Worm (Caenorhabditis elegans) whole organism, L3 larva: Measurements from ENCODE around the gene txdc-9.

Experiments used
- eor-1 ChIP-seq, 2 experiments: fragments of 150-350 bp; optimal IDR thresholded peaks; 2 replicates each; lab custom pipeline; 2014 to 2018; ENCODE audit warnings: missing biosample characterization in 2 of 2, missing genetic modification characterization in 2 of 2
- fos-1 ChIP-seq: fragments of 150-350 bp; optimal IDR thresholded peaks from 2 replicates; lab custom pipeline; 2014; ENCODE audit warnings: missing biosample characterization, missing genetic modification characterization
- jun-1 ChIP-seq: fragments of 150-350 bp; optimal IDR thresholded peaks from 2 replicates; lab custom pipeline; 2014; ENCODE audit warnings: missing biosample characterization, missing genetic modification reagents, missing genetic modification characterization
- lin-39 ChIP-seq: fragments of 150-350 bp; optimal IDR thresholded peaks from 2 replicates; lab custom pipeline; 2018; ENCODE audit warnings: missing biosample characterization, missing genetic modification reagents, missing genetic modification characterization
- nhr-76 ChIP-seq: fragments of 150-350 bp; sonication (generic microtip); optimal IDR thresholded peaks from 5 replicates; lab custom pipeline; 2014; ENCODE audit warnings: missing biosample characterization, missing genetic modification characterization
- ztf-11 ChIP-seq: fragments of 150-350 bp; optimal IDR thresholded peaks from 2 replicates; lab custom pipeline; 2014; ENCODE audit warnings: missing biosample characterization, missing genetic modification characterization

DNA sequence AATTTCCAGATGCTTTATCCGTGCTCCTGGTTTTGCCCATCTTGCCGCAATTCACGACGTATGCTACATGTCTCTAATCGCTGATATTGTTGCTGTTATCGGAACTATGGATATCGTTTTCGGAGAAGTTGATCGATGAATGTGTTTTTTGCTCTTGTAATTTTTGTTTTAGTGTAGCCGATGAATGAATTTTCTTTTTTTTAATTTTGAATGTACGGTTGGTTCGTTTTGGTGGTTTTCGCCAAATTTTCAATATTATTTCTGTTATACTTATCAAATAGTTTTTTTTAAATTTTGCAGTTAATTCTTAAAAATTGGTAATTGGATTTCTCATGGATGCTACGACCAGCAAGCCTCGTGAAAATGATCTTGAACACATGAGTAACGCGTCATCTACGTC is 35.0 kb downstream of the txdc-9 start, which contains the start of gene T26A5.2:
- TF ChIP-seq fos-1 (tag; lab: Kevin White, UChicago) (no peak), lin-39 (tag; lab: Kevin White, UChicago) (no peak), nhr-76 (tag; lab: Kevin White, UChicago) (no peak), ztf-11 (tag; lab: Kevin White, UChicago) (no peak), eor-1 (tag; optimal IDR thresholded peaks at IDR 0.05; lab: Kevin White, UChicago) (no peak), jun-1 (tag; lab: Kevin White, UChicago) (no peak)
